Worm (Caenorhabditis elegans) whole organism, young adult: ENCODE results near the gene F47D12.6.

Experiments used
- B0035.1 ChIP-seq: sonication (generic microtip); optimal IDR thresholded peaks from 2 replicates; lab custom pipeline; 2016; ENCODE audit warnings: missing genetic modification characterization, mild to moderate bottlenecking, missing compliant biosample characterization, missing genotype, missing genetic modification reagents
- F57A8.1 ChIP-seq: fragments of 200-800 bp; sonication (Bioruptor generic); optimal IDR thresholded peaks from 2 replicates; lab custom pipeline; 2018; ENCODE audit warnings: mild to moderate bottlenecking, missing genetic modification characterization, moderate library complexity, missing compliant biosample characterization
- K12H6.12 ChIP-seq: fragments of 200-800 bp; sonication (Bioruptor generic); optimal IDR thresholded peaks from 2 replicates; lab custom pipeline; 2018; ENCODE audit warnings: mild to moderate bottlenecking, missing genetic modification characterization, missing compliant biosample characterization
- Y53F4B.3 ChIP-seq: fragments of 200-800 bp; sonication (Bioruptor generic); IDR thresholded peaks from 2 replicates; pipeline ENCODE4 v1.3.6; 2022; ENCODE audit warnings: missing genetic modification reagents, missing genetic modification characterization, missing compliant biosample characterization
- attf-6 ChIP-seq: fragments of 200-800 bp; sonication (Bioruptor generic); IDR thresholded peaks from 2 replicates; pipeline ENCODE4 v1.3.6; 2022; ENCODE audit warnings: missing genetic modification reagents, missing genetic modification characterization, missing compliant biosample characterization
- bed-2 ChIP-seq: fragments of 200-800 bp; sonication (Bioruptor generic); IDR thresholded peaks from 2 replicates; pipeline ENCODE4 v1.3.6; 2022; ENCODE audit warnings: missing genetic modification reagents, missing genetic modification characterization, missing compliant biosample characterization
- ceh-27 ChIP-seq: fragments of 200-800 bp; sonication (Bioruptor generic); optimal IDR thresholded peaks from 2 replicates; lab custom pipeline; 2018; ENCODE audit warnings: mild to moderate bottlenecking, missing genetic modification characterization, moderate library complexity, missing compliant biosample characterization
- ceh-40 ChIP-seq: fragments of 200-800 bp; sonication (Bioruptor generic); IDR thresholded peaks from 2 replicates; pipeline ENCODE4 v1.3.6; 2022; ENCODE audit warnings: missing genetic modification characterization, missing compliant biosample characterization
- die-1 ChIP-seq: sonication (generic microtip); optimal IDR thresholded peaks from 2 replicates; lab custom pipeline; 2016; ENCODE audit warnings: missing genotype, mild to moderate bottlenecking, missing genetic modification characterization, missing compliant biosample characterization
- dox-1 ChIP-seq: fragments of 200-800 bp; sonication (Bioruptor generic); IDR thresholded peaks from 2 replicates; pipeline ENCODE4 v1.3.6; 2022; ENCODE audit warnings: missing genetic modification reagents, missing genetic modification characterization, missing compliant biosample characterization
- hlh-12 ChIP-seq: sonication (generic microtip); optimal IDR thresholded peaks from 2 replicates; lab custom pipeline; 2016; ENCODE audit warnings: missing genetic modification characterization, missing compliant biosample characterization
- hrde-1 ChIP-seq: sonication (generic microtip); optimal IDR thresholded peaks from 2 replicates; lab custom pipeline; 2016; ENCODE audit warnings: missing genetic modification characterization, mild to moderate bottlenecking, missing compliant biosample characterization, moderate library complexity, missing genotype, missing genetic modification reagents, borderline replicate concordance
- lin-35 ChIP-seq, 3 experiments: fragments of 150-350 bp in 2 of 3; sonication (generic microtip) in 1 of 3; optimal IDR thresholded peaks; 2 replicates each; lab custom pipeline; 2014 to 2018; ENCODE audit warnings: missing biosample characterization in 3 of 3, missing genetic modification characterization in 3 of 3, missing genetic modification reagents in 3 of 3
- madf-3 ChIP-seq: fragments of 200-800 bp; sonication (Bioruptor generic); IDR thresholded peaks from 2 replicates; pipeline ENCODE4 v1.3.6; 2022; ENCODE audit warnings: missing genetic modification reagents, missing genetic modification characterization, missing compliant biosample characterization
- mel-28 ChIP-seq: sonication (generic microtip); optimal IDR thresholded peaks from 2 replicates; lab custom pipeline; 2016; ENCODE audit warnings: borderline replicate concordance, mild to moderate bottlenecking, missing genetic modification characterization, missing compliant biosample characterization
- nfyb-1 ChIP-seq: fragments of 200-800 bp; sonication (Bioruptor generic); IDR thresholded peaks from 2 replicates; pipeline ENCODE4 v1.3.6; 2022; ENCODE audit warnings: missing genetic modification reagents, missing genetic modification characterization, missing compliant biosample characterization
- nhr-80 ChIP-seq: sonication (generic microtip); optimal IDR thresholded peaks from 2 replicates; lab custom pipeline; 2016; ENCODE audit warnings: missing genetic modification characterization, missing compliant biosample characterization
- rcor-1 ChIP-seq: fragments of 200-800 bp; sonication (Bioruptor generic); IDR thresholded peaks from 2 replicates; pipeline ENCODE4 v1.3.6; 2022; ENCODE audit warnings: missing genetic modification reagents, missing genetic modification characterization, missing compliant biosample characterization
- sea-2 ChIP-seq: fragments of 200-800 bp; sonication (Bioruptor generic); IDR thresholded peaks from 2 replicates; pipeline ENCODE4 v1.3.6; 2022; ENCODE audit warnings: missing genetic modification characterization, missing compliant biosample characterization
- snpc-3.4 ChIP-seq: sonication (generic microtip); optimal IDR thresholded peaks from 2 replicates; lab custom pipeline; 2017; ENCODE audit warnings: missing genetic modification characterization, mild to moderate bottlenecking, missing compliant biosample characterization, antibody characterized with exemption, moderate library complexity, missing genotype, missing genetic modification reagents
- somi-1 ChIP-seq: fragments of 200-800 bp; sonication (Bioruptor generic); optimal IDR thresholded peaks from 2 replicates; lab custom pipeline; 2018; ENCODE audit warnings: mild to moderate bottlenecking, missing genetic modification characterization, missing compliant biosample characterization
- tbx-9 ChIP-seq: sonication (generic microtip); optimal IDR thresholded peaks from 2 replicates; lab custom pipeline; 2016; ENCODE audit warnings: borderline replicate concordance, missing genetic modification characterization, inconsistent platforms, missing compliant biosample characterization
- xnd-1 ChIP-seq: sonication (generic microtip); optimal IDR thresholded peaks from 2 replicates; lab custom pipeline; 2016; ENCODE audit warnings: missing genotype, missing genetic modification reagents, missing genetic modification characterization, missing compliant biosample characterization
- ztf-25 ChIP-seq: fragments of 200-800 bp; sonication (Bioruptor generic); IDR thresholded peaks from 2 replicates; pipeline ENCODE4 v1.3.6; 2022; ENCODE audit warnings: missing genetic modification reagents, missing genetic modification characterization, missing compliant biosample characterization
- ztf-26 ChIP-seq: sonication (generic microtip); optimal IDR thresholded peaks from 2 replicates; lab custom pipeline; 2017; ENCODE audit warnings: missing genetic modification characterization, missing compliant biosample characterization
- ztf-6 ChIP-seq: fragments of 200-800 bp; sonication (Bioruptor generic); IDR thresholded peaks from 2 replicates; pipeline ENCODE4 v1.3.6; 2022; ENCODE audit warnings: missing genetic modification reagents, missing genetic modification characterization, missing compliant biosample characterization

F47D12.6 gene

DNA sequence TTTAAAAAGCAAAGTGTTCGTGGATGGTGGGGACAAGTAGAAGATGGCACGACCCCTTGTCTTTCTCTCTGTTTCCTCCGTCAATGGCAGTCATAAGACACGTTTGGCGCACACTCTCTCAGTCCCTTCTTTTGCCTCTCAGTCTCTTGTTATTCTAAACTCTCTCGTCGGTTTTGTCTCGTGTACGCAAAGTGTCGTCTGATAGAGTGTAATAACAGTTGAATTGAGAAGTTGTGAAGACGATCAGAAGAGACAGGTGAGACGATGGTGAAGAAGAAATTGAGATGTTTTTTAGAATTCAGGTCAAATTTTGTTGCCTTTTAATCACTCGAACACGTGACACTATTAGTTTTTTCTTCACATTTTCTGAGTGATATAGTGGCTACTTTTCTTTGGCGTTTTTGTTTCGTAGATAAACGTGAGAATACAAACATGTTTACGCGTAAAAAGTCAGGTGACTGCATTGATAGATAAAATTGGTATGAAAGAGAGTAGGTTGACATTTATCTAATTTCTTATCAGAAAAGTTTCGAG is 16.1 kb upstream of the F47D12.6 start, which contains the start of gene F47D12.9 (continued):
- TF ChIP-seq attf-6 (no peak), hrde-1 (no peak)

DNA sequence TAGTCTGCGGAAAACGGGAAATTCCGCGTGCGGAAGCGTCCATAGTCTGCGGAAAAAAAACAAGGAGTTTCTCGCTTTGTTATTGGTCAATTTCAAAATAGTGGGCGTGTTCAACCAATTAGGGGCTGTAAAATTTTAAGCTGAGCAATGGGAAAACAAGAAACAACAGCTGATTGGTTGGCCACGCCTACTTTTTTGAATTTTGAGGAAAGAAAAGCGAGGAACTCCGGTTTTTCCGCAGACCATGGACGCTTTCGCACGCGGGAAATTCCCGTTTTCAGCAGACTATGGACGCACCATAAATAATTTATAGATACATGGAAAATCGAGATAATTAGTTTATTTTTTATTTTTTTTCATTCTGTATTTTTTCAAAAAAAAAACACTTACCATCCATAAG is 14.6 kb upstream of the F47D12.6 start:
- TF ChIP-seq nfyb-1 (GFP tag; lab: Robert Waterston, UW): peak; percentile 76

DNA sequence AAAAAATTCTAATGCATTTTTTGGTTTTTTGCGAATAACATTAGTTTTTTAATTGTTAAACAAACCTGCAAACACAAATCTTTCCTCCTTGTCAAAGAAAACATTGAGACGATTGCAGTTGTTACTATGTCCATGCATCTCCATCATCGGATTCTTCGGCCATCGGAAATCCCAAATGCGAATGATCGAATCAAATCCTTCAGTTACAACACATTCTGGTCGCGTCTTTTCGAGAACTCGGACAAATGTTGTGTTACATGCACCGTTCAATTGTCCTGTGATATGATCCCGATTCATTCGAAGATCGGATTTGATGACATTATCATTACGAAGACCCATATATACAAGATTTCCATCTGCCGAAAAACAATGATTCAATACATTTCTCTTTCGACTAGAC is 13.2 kb upstream of the F47D12.6 start:
- no peak for TF ChIP-seq hlh-12

DNA sequence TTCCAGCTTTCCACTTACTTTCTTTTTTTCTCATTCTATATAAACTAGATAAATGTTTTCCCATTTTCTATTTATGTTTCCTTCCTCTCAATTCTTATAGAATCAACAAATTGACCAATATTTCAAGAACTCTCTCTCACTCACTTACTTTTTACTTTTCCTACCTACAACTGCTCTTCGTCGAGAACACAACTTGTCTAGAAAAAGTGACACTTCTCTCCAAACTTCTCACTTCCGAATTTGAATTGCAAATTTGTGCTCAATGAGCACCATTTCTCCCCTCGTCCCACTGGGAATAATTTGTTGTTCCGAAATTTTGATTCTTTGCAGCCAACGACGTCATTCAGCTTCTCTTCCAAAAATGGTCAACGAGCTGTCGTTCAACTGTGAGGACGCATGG is 11.0 kb upstream of the F47D12.6 start, which contains the start of gene F47D12.3:
F47D12.3 (plus strand) TSS at position 331 of the 400 bp plus-strand sequence.
- no peak for TF ChIP-seq madf-3 (GFP tag; lab: Robert Waterston, UW)
- no peak for TF ChIP-seq F57A8.1 (GFP tag; lab: Kevin White, UChicago)
- TF ChIP-seq sea-2 (GFP tag; lab: Robert Waterston, UW): no peak
- TF ChIP-seq bed-2 (GFP tag; lab: Robert Waterston, UW): no peak
- TF ChIP-seq Y53F4B.3 (GFP tag; lab: Robert Waterston, UW): no peak
- no peak for TF ChIP-seq mel-28 (tag; lab: Kevin White, UChicago)
- TF ChIP-seq nhr-80 (tag; lab: Kevin White, UChicago): no peak
- TF ChIP-seq ztf-26 (tag; lab: Kevin White, UChicago): no peak
- no peak for TF ChIP-seq nfyb-1 (GFP tag; lab: Robert Waterston, UW)
- TF ChIP-seq die-1: no peak

DNA sequence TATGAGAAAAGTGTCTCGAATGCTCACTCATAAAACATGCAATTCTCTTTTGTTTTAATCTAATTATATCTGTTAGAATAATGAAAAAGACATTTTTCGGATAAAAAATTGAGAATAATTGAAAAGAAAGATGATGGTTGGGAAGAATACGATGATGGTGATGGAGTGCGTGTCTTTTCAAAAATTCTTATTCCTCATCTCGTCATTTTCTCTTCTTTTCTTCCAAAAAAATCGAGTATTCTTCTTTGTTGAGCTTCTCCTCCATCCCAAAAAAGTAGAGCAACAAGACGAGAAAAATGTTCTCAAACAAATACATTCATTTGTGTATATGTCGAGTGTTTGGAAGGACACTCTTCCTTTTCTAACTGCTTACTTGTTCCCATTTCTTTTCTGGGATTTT is 10.5 kb upstream of the F47D12.6 start:
- TF ChIP-seq somi-1 (GFP tag; lab: Kevin White, UChicago) (no peak), sea-2 (GFP tag; lab: Robert Waterston, UW) (no peak), ceh-40 (GFP tag; lab: Robert Waterston, UW) (no peak), lin-35 (GFP tag; optimal IDR thresholded peaks at IDR 0.05; lab: Kevin White, UChicago) (no peak), B0035.1 (tag; lab: Kevin White, UChicago) (no peak), bed-2 (GFP tag; lab: Robert Waterston, UW) (no peak), ztf-25 (no peak)
- TF ChIP-seq, all 124 proteins: peak for 0

DNA sequence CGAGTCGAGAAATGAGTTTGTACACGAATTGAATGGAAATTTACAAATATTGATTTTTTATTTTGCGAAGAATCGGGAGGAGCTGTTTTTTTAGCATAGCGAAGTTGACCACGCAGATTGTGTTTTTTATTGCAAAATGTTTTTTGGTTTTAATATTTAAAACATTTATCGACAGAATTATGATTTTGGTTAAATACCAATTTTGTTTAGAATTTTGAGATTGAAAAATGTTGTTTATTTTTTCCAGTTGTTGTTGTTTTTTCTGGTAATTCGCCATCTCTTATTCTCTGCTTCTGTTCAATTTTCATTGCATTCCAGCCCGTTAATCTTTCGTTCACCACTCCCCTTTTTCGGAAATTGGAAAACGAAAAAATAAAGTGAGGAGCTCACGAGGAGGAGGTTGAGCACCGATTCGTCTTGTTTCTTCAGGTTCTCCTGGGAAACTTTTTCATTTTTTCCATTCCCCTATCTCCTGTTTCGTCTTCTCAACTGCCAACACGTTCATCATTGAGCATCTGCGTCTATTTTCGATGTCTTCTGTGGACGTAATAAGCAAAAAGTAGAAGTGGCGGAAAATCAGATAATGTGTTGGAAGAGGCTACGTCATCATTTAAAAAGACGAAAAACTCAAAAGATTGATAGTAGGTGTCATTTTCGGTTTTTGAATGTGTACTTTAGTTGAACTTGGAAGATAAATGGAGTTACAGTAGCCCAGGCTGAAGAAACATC is 9.0 kb upstream of the F47D12.6 start, which contains the start of gene F47D12.7:
F47D12.7 (minus strand) TSS at position 51 of the 729 bp plus-strand sequence.
- TF ChIP-seq K12H6.12 (tag; lab: Kevin White, UChicago) (no peak), ztf-6 (GFP tag; lab: Robert Waterston, UW) (no peak), dox-1 (GFP tag; lab: Robert Waterston, UW) (no peak), tbx-9 (tag; lab: Kevin White, UChicago) (no peak), snpc-3.4 (tag; lab: Kevin White, UChicago) (no peak), rcor-1 (no peak), hrde-1 (no peak), ceh-27 (GFP tag; lab: Kevin White, UChicago) (no peak), xnd-1 (tag; lab: Kevin White, UChicago) (no peak), ztf-26 (tag; lab: Kevin White, UChicago) (no peak)
- TF ChIP-seq, all 124 proteins: peak for 0
